Worm (Caenorhabditis elegans) whole organism, young adult: ENCODE results near the gene T01G6.1.

Experiments
- B0019.2 ChIP-seq: fragments of 200-800 bp; sonication (Bioruptor generic); conservative IDR thresholded peaks from 2 replicates; pipeline ENCODE4 v1.3.6; 2022; ENCODE audit warnings: missing genetic modification reagents, missing genetic modification characterization, missing compliant biosample characterization
- ama-1 ChIP-seq, 3 experiments: fragments of 150-350 bp in 1 of 3; sonication (generic microtip) in 2 of 3; optimal IDR thresholded peaks; 2 replicates each; lab custom pipeline; 2014 to 2018; ENCODE audit warnings: missing biosample characterization in 2 of 3, missing genetic modification characterization in 2 of 3, missing genetic modification reagents in 2 of 3
- hmg-20 ChIP-seq: fragments of 200-800 bp; sonication (Bioruptor generic); IDR thresholded peaks from 2 replicates; pipeline ENCODE4 v1.3.6; 2022; ENCODE audit warnings: missing genetic modification reagents, missing genetic modification characterization, missing compliant biosample characterization
- snpc-1.1 ChIP-seq: sonication (generic microtip); optimal IDR thresholded peaks from 2 replicates; lab custom pipeline; 2017; ENCODE audit warnings: missing genetic modification characterization, mild to moderate bottlenecking, missing compliant biosample characterization, antibody characterized with exemption, moderate library complexity, missing genotype, missing genetic modification reagents; ENCODE audit not compliant: insufficient read depth
- sptf-2 ChIP-seq: fragments of 200-800 bp; sonication (Bioruptor generic); optimal IDR thresholded peaks from 2 replicates; lab custom pipeline; 2018; ENCODE audit warnings: mild to moderate bottlenecking, missing genetic modification characterization, missing compliant biosample characterization
- xnd-1 ChIP-seq: sonication (generic microtip); optimal IDR thresholded peaks from 2 replicates; lab custom pipeline; 2016; ENCODE audit warnings: missing genotype, missing genetic modification reagents, missing genetic modification characterization, missing compliant biosample characterization

DNA sequence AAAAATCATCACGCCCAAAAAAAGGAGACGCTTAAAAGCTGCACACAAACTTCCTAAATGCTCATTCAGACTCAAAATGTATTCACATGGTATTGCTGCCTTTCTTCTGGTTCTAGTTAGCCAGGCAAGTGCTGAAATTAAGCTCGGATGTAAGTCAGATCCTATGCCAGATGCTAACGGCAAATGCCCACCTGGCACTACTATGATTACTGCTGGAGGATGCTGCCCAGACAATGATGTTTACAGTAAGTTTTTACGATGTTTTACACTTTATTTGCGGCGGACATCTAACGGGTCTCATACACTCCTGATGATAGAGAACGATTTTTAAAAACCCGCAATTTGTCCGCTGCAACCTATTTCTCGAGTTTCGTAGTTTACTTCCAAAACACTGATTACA is 39.1 kb downstream of the T01G6.1 start, which contains the start of gene C14C6.5:
- TF ChIP-seq B0019.2 (GFP tag; lab: Robert Waterston, UW) (no peak), xnd-1 (tag; lab: Kevin White, UChicago) (no peak), snpc-1.1 (tag; lab: Kevin White, UChicago) (no peak), sptf-2 (GFP tag; lab: Kevin White, UChicago) (no peak), ama-1 (optimal IDR thresholded peaks at IDR 0.05; lab: Kevin White, UChicago) (no peak), ama-1 (GFP tag; optimal IDR thresholded peaks at IDR 0.05; lab: Kevin White, UChicago) (no peak), hmg-20 (no peak)
